Worm (Caenorhabditis elegans): ENCODE measurements around the gene arle-14.
A peak's percentile ranks its signal among the peaks of the same experiment; 100 is the strongest.

Gene arle-14

ce11 chrIII:5714230-5714983 is 21.7 kb downstream of the arle-14 start, which contains the start of gene arf-1:
Gene arf-1 (plus strand): TSS chrIII:5714886.
- TF ChIP-seq flt-1 (GFP tag; IDR thresholded peaks at IDR 0.05) (no peak), scrt-1 (GFP tag; IDR thresholded peaks at IDR 0.05) (no peak), B0310.2 (tag; optimal IDR thresholded peaks at IDR 0.05) (no peak), pes-1 (GFP tag; IDR thresholded peaks at IDR 0.05) (no peak), sea-1 (GFP tag; conservative IDR thresholded peaks at IDR 0.05) (no peak), ceh-36 (tag; optimal IDR thresholded peaks at IDR 0.05) (no peak), aly-1 (tag; optimal IDR thresholded peaks at IDR 0.05) (no peak), ama-1 (optimal IDR thresholded peaks at IDR 0.05) (no peak), tbx-11 (GFP tag; IDR thresholded peaks at IDR 0.05) (no peak), ets-7 (tag; optimal IDR thresholded peaks at IDR 0.05) (no peak), tra-4 (tag; optimal IDR thresholded peaks at IDR 0.05) (no peak), hnd-1 (tag; optimal IDR thresholded peaks at IDR 0.05) (no peak), hmbx-1 (tag; optimal IDR thresholded peaks at IDR 0.05) (no peak)

ce11 chrIII:5714984-5715454 is 22.3 kb downstream of the arle-14 start:
- peak; percentile 27 for TF ChIP-seq ceh-36 (tag; optimal IDR thresholded peaks at IDR 0.05)
- TF ChIP-seq tbx-11 (GFP tag; IDR thresholded peaks at IDR 0.05), result no peak
- TF ChIP-seq tra-4 (tag; optimal IDR thresholded peaks at IDR 0.05), result no peak
- peak; percentile 83 for TF ChIP-seq ama-1 (optimal IDR thresholded peaks at IDR 0.05)
- no peak for TF ChIP-seq aly-1 (tag; optimal IDR thresholded peaks at IDR 0.05)

DNA sequence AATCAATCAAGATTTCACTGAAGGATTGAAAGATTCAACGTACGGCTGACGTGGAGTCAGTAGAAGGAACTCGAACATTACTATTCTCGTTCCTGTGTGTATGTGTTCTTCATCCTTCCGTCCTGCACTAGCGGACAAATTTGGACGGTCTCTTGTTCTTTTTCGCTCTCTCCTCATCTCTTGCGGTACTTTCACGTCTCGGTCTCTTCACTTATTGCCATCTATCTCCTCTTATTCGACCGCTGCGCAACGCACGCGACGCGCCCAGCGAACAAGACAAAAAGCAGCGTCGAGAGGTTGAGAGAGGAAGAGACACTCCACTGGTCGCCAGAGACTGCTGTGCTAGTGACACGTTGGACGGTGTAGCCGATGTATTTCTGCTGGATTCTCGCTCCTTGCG is 22.8 kb downstream of the arle-14 start:
- peak; percentile 11 for TF ChIP-seq ets-7 (tag; optimal IDR thresholded peaks at IDR 0.05)
- no peak for TF ChIP-seq sea-1 (GFP tag; conservative IDR thresholded peaks at IDR 0.05)
- TF ChIP-seq hmg-4 (GFP tag; optimal IDR thresholded peaks at IDR 0.05), result peak; percentile 61
- no peak for TF ChIP-seq ceh-13 (GFP tag; optimal IDR thresholded peaks at IDR 0.05)
- no peak for TF ChIP-seq scrt-1 (GFP tag; IDR thresholded peaks at IDR 0.05)
- TF ChIP-seq hmbx-1 (tag; optimal IDR thresholded peaks at IDR 0.05), result no peak
- peak; percentile 70 for TF ChIP-seq aly-1 (tag; optimal IDR thresholded peaks at IDR 0.05)
- no peak for TF ChIP-seq hnd-1 (tag; optimal IDR thresholded peaks at IDR 0.05)
- no peak for TF ChIP-seq pes-1 (GFP tag; IDR thresholded peaks at IDR 0.05)
- TF ChIP-seq ama-1 (optimal IDR thresholded peaks at IDR 0.05), result no peak
- no peak for TF ChIP-seq B0310.2 (tag; optimal IDR thresholded peaks at IDR 0.05)
- no peak for TF ChIP-seq tra-4 (tag; optimal IDR thresholded peaks at IDR 0.05)
- no peak for TF ChIP-seq flt-1 (GFP tag; IDR thresholded peaks at IDR 0.05)
- TF ChIP-seq ceh-36 (tag; optimal IDR thresholded peaks at IDR 0.05), result no peak
- TF ChIP-seq tbx-11 (GFP tag; IDR thresholded peaks at IDR 0.05), result no peak
- TF ChIP-seq tbx-37 (GFP tag; conservative IDR thresholded peaks at IDR 0.05), result 0 out of 2 replicates have a peak, but pooled peaks have one; percentile 8
- peak; percentile 54 for TF ChIP-seq F13C5.2 (tag; optimal IDR thresholded peaks at IDR 0.05)

ce11 chrIII:5717173-5717748 is 24.6 kb downstream of the arle-14 start:
- TF ChIP-seq hnd-1 (tag; optimal IDR thresholded peaks at IDR 0.05) (no peak), ama-1 (optimal IDR thresholded peaks at IDR 0.05) (no peak), tbx-11 (GFP tag; IDR thresholded peaks at IDR 0.05) (no peak), scrt-1 (GFP tag; IDR thresholded peaks at IDR 0.05) (no peak)

DNA sequence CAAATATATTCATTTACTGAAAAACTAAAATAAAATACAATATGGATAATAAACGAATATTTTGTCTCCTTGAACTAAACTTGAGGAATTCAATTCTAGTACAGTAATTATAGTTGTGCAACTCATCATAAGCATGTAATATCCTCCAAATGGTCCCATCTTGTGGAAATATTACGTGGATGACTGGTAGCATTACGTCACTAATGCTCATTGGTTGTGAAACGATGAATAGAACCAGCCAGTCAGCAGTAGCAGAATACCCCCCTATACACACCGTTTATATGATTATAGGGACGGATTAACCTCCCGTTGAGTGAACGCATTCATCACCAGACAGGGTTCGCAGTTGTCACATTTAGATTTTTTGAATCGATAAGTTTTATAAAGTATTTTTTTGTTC is 25.7 kb downstream of the arle-14 start:
- TF ChIP-seq scrt-1 (GFP tag; IDR thresholded peaks at IDR 0.05), result no peak
- no peak for TF ChIP-seq hnd-1 (tag; optimal IDR thresholded peaks at IDR 0.05)
- TF ChIP-seq sea-1 (GFP tag; conservative IDR thresholded peaks at IDR 0.05), result no peak
- no peak for TF ChIP-seq tra-4 (tag; optimal IDR thresholded peaks at IDR 0.05)
- TF ChIP-seq pes-1 (GFP tag; IDR thresholded peaks at IDR 0.05), result no peak
- no peak for TF ChIP-seq ceh-36 (tag; optimal IDR thresholded peaks at IDR 0.05)
- no peak for TF ChIP-seq F13C5.2 (tag; optimal IDR thresholded peaks at IDR 0.05)
- TF ChIP-seq aly-1 (tag; optimal IDR thresholded peaks at IDR 0.05), result no peak
- no peak for TF ChIP-seq ceh-13 (GFP tag; optimal IDR thresholded peaks at IDR 0.05)
- TF ChIP-seq ama-1 (optimal IDR thresholded peaks at IDR 0.05), result no peak
- TF ChIP-seq ets-7 (tag; optimal IDR thresholded peaks at IDR 0.05), result no peak
- no peak for TF ChIP-seq flt-1 (GFP tag; IDR thresholded peaks at IDR 0.05)
- TF ChIP-seq B0310.2 (tag; optimal IDR thresholded peaks at IDR 0.05), result no peak
- TF ChIP-seq hmbx-1 (tag; optimal IDR thresholded peaks at IDR 0.05), result no peak
- TF ChIP-seq tbx-37 (GFP tag; conservative IDR thresholded peaks at IDR 0.05), result no peak
- no peak for TF ChIP-seq tbx-11 (GFP tag; IDR thresholded peaks at IDR 0.05)
- no peak for TF ChIP-seq hmg-4 (GFP tag; optimal IDR thresholded peaks at IDR 0.05)

- no peak for TF ChIP-seq F13C5.2 (tag; optimal IDR thresholded peaks at IDR 0.05)
- TF ChIP-seq sea-1 (GFP tag; conservative IDR thresholded peaks at IDR 0.05), result no peak
- TF ChIP-seq flt-1 (GFP tag; IDR thresholded peaks at IDR 0.05), result no peak
- no peak for TF ChIP-seq aly-1 (tag; optimal IDR thresholded peaks at IDR 0.05)
- no peak for TF ChIP-seq tbx-37 (GFP tag; conservative IDR thresholded peaks at IDR 0.05)
- TF ChIP-seq tbx-11 (GFP tag; IDR thresholded peaks at IDR 0.05), result no peak
- TF ChIP-seq ets-7 (tag; optimal IDR thresholded peaks at IDR 0.05), result no peak
- no peak for TF ChIP-seq B0310.2 (tag; optimal IDR thresholded peaks at IDR 0.05)
- TF ChIP-seq ceh-13 (GFP tag; optimal IDR thresholded peaks at IDR 0.05), result no peak
- no peak for TF ChIP-seq tra-4 (tag; optimal IDR thresholded peaks at IDR 0.05)
- TF ChIP-seq ceh-36 (tag; optimal IDR thresholded peaks at IDR 0.05), result no peak
- TF ChIP-seq hnd-1 (tag; optimal IDR thresholded peaks at IDR 0.05), result no peak
Measured at ce11 chrIII:5719105-5719831, 26.6 kb downstream of the arle-14 start.

DNA sequence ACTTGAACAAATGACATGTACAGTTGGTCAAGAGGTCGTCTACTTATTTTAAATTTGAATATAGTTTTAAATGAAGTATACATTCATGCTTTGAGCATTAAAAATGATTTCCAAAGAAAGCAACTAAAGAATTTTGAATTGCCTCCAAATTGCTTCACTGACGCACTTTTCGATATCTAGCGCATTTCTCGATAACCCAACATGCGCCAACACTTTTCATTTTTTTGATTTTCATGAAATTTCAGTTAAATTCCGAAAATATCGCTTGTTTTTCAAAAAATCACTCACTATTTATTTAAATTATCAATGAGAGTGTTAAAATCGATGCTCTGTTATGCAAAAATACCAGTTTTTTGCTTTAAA is 27.1 kb downstream of the arle-14 start:
- TF ChIP-seq sea-1 (GFP tag; conservative IDR thresholded peaks at IDR 0.05) (no peak), ceh-13 (GFP tag; optimal IDR thresholded peaks at IDR 0.05) (no peak), ama-1 (optimal IDR thresholded peaks at IDR 0.05) (no peak)

All from whole organism, early embryonic.